Fruit fly (Drosophila melanogaster) whole organism, wandering third instar larva: ENCODE results near the gene CG17816.

ENCODE experiments used
- Abd-B ChIP-seq: fragments of >200 bp; optimal IDR thresholded peaks from 2 replicates; lab custom pipeline; 2017; ENCODE audit warnings: missing biosample characterization, missing genetic modification characterization
- CG32264 ChIP-seq: fragments of 200-800 bp; sonication (Bioruptor generic); optimal IDR thresholded peaks from 2 replicates; lab custom pipeline; 2016; ENCODE audit warnings: missing biosample characterization, missing genetic modification characterization
- CG9705 ChIP-seq: fragments of 200-800 bp; sonication (Bioruptor generic); optimal IDR thresholded peaks from 2 replicates; lab custom pipeline; 2018; ENCODE audit warnings: missing biosample characterization, mild to moderate bottlenecking, missing genetic modification characterization
- CrebA ChIP-seq: fragments of 200-800 bp; sonication (Bioruptor generic); optimal IDR thresholded peaks from 2 replicates; lab custom pipeline; 2016; ENCODE audit warnings: missing biosample characterization, mild to moderate bottlenecking, missing genetic modification characterization, borderline replicate concordance
- Dfd ChIP-seq: fragments of >200 bp; optimal IDR thresholded peaks from 2 replicates; lab custom pipeline; 2017; ENCODE audit warnings: missing biosample characterization, missing genetic modification characterization
- Dif ChIP-seq: fragments of 200-275, 200-300 bp; sonication (Bioruptor generic); optimal IDR thresholded peaks from 2 replicates; lab custom pipeline; 2018; ENCODE audit warnings: missing biosample characterization, missing genetic modification characterization; ENCODE audit not compliant: partially characterized antibody
- GATAd ChIP-seq: sonication (Bioruptor generic); optimal IDR thresholded peaks from 2 replicates; lab custom pipeline; 2016; ENCODE audit warnings: missing biosample characterization, missing genetic modification characterization
- HLH106 ChIP-seq: fragments of 200-800 bp; optimal IDR thresholded peaks from 3 replicates; lab custom pipeline; 2019; ENCODE audit warnings: missing biosample characterization, mild to moderate bottlenecking, missing genetic modification characterization, moderate library complexity
- Hnf4 ChIP-seq: fragments of 200-800 bp; sonication (Bioruptor generic); optimal IDR thresholded peaks from 2 replicates; lab custom pipeline; 2016; ENCODE audit warnings: missing biosample characterization, mild to moderate bottlenecking, missing genetic modification characterization
- Hr78 ChIP-seq: fragments of >200 bp; optimal IDR thresholded peaks from 2 replicates; lab custom pipeline; 2017; ENCODE audit warnings: missing biosample characterization, missing genetic modification characterization
- Hr83 ChIP-seq: fragments of 200-300 bp; sonication (Bioruptor generic); optimal IDR thresholded peaks from 2 replicates; lab custom pipeline; 2016; ENCODE audit warnings: missing biosample characterization, mild to moderate bottlenecking, missing genetic modification characterization, moderate library complexity; ENCODE audit not compliant: poor library complexity, severe bottlenecking
- Jra ChIP-seq: sonication (Bioruptor generic); optimal IDR thresholded peaks from 2 replicates; lab custom pipeline; 2016; ENCODE audit warnings: missing biosample characterization, missing genetic modification characterization
- Mio ChIP-seq: sonication (Bioruptor generic); optimal IDR thresholded peaks from 2 replicates; lab custom pipeline; 2016; ENCODE audit warnings: missing biosample characterization, missing genetic modification characterization
- Myc ChIP-seq: fragments of >200 bp; optimal IDR thresholded peaks from 2 replicates; lab custom pipeline; 2017
- N ChIP-seq: fragments of >200 bp; optimal IDR thresholded peaks from 2 replicates; lab custom pipeline; 2018; ENCODE audit warnings: missing biosample characterization, missing external identifiers, missing genetic modification characterization
- OdsH ChIP-seq: fragments of 200-800 bp; sonication (Bioruptor generic); optimal IDR thresholded peaks from 2 replicates; lab custom pipeline; 2016; ENCODE audit warnings: missing biosample characterization, mild to moderate bottlenecking, missing genetic modification characterization
- Rel ChIP-seq, 2 experiments: fragments of 200-800 bp; sonication (Bioruptor generic) in 1 of 2; optimal IDR thresholded peaks; 2 replicates in 1 of 2; 3 replicates in 1 of 2; lab custom pipeline; 2016 to 2019; ENCODE audit warnings: mild to moderate bottlenecking in 2 of 2, missing biosample characterization in 2 of 2, missing genetic modification characterization in 2 of 2, moderate library complexity in 1 of 2
- Sp1 ChIP-seq: fragments of 200-800 bp; sonication (Bioruptor generic); optimal IDR thresholded peaks from 3 replicates; lab custom pipeline; 2019; ENCODE audit warnings: missing biosample characterization, mild to moderate bottlenecking, missing genetic modification characterization, moderate library complexity
- Vsx2 ChIP-seq: fragments of 200-300, 225-300 bp; sonication (Bioruptor generic); optimal IDR thresholded peaks from 2 replicates; lab custom pipeline; 2018; ENCODE audit warnings: missing biosample characterization, missing genetic modification characterization; ENCODE audit not compliant: partially characterized antibody
- br ChIP-seq: fragments of 200-800 bp; sonication (Bioruptor generic); optimal IDR thresholded peaks from 2 replicates; lab custom pipeline; 2016; ENCODE audit warnings: missing biosample characterization, missing genetic modification characterization
- brk ChIP-seq: fragments of 200-800 bp; sonication (Bioruptor generic); optimal IDR thresholded peaks from 2 replicates; lab custom pipeline; 2016; ENCODE audit warnings: missing biosample characterization, mild to moderate bottlenecking, missing genetic modification characterization
- dl ChIP-seq, 2 experiments: fragments of 175-275, 200-275 bp in 1 of 2; fragments of 200-275 bp in 1 of 2; sonication (Bioruptor generic); optimal IDR thresholded peaks; lab custom pipeline; 2018; ENCODE audit warnings: mild to moderate bottlenecking in 2 of 2, missing biosample characterization in 2 of 2, missing genetic modification characterization in 2 of 2, moderate library complexity in 2 of 2; ENCODE audit not compliant: partially characterized antibody in 2 of 2, insufficient read depth in 1 of 2
- dmrt93B ChIP-seq: fragments of 200-800 bp; sonication (Bioruptor generic); optimal IDR thresholded peaks from 2 replicates; lab custom pipeline; 2018; ENCODE audit warnings: missing biosample characterization, mild to moderate bottlenecking, missing genetic modification characterization
- dsf ChIP-seq: sonication (Bioruptor generic); optimal IDR thresholded peaks from 2 replicates; lab custom pipeline; 2016; ENCODE audit warnings: missing biosample characterization, missing genetic modification characterization, borderline replicate concordance
- ey ChIP-seq: fragments of 200-800 bp; sonication (Bioruptor generic); optimal IDR thresholded peaks from 2 replicates; lab custom pipeline; 2016; ENCODE audit warnings: missing biosample characterization, missing genetic modification characterization
- foxo ChIP-seq, 2 experiments: fragments of 200-800 bp; sonication (Bioruptor generic); optimal IDR thresholded peaks; 2 replicates in 1 of 2; 3 replicates in 1 of 2; lab custom pipeline; 2016 to 2017; ENCODE audit warnings: missing biosample characterization in 2 of 2, missing genetic modification characterization in 2 of 2
- fru ChIP-seq: fragments of 200-800 bp; sonication (Bioruptor generic); optimal IDR thresholded peaks from 3 replicates; lab custom pipeline; 2016; ENCODE audit warnings: missing biosample characterization, mild to moderate bottlenecking, missing genetic modification characterization
- h ChIP-seq: fragments of 200-800 bp; sonication (Bioruptor generic); optimal IDR thresholded peaks from 3 replicates; lab custom pipeline; 2016; ENCODE audit warnings: missing biosample characterization, mild to moderate bottlenecking, missing genetic modification characterization
- jim ChIP-seq: fragments of 175-275, 200-325 bp; sonication (Bioruptor generic); optimal IDR thresholded peaks from 2 replicates; lab custom pipeline; 2016; ENCODE audit warnings: missing biosample characterization, mild to moderate bottlenecking, missing genetic modification characterization
- lola ChIP-seq: fragments of >200 bp; optimal IDR thresholded peaks from 2 replicates; lab custom pipeline; 2017; ENCODE audit warnings: missing biosample characterization, missing genetic modification characterization
- pan ChIP-seq: fragments of >200 bp; optimal IDR thresholded peaks from 2 replicates; lab custom pipeline; 2017
- psq ChIP-seq: fragments of 200-800 bp; sonication (Bioruptor generic); optimal IDR thresholded peaks from 3 replicates; lab custom pipeline; 2017; ENCODE audit warnings: missing biosample characterization, mild to moderate bottlenecking, missing genetic modification characterization, moderate library complexity
- rgr ChIP-seq: fragments of 200-800 bp; sonication (Bioruptor generic); optimal IDR thresholded peaks from 3 replicates; lab custom pipeline; 2016; ENCODE audit warnings: missing biosample characterization, mild to moderate bottlenecking, missing genetic modification characterization
- sage ChIP-seq: fragments of 200-800 bp; sonication (Bioruptor generic); optimal IDR thresholded peaks from 2 replicates; lab custom pipeline; 2016; ENCODE audit warnings: missing biosample characterization, mild to moderate bottlenecking, missing genetic modification characterization
- sv ChIP-seq: fragments of 200-800 bp; sonication (Bioruptor generic); optimal IDR thresholded peaks from 3 replicates; lab custom pipeline; 2016; ENCODE audit warnings: missing biosample characterization, missing genetic modification characterization
- tai ChIP-seq: sonication (Bioruptor generic); optimal IDR thresholded peaks from 2 replicates; lab custom pipeline; 2016; ENCODE audit warnings: missing biosample characterization, missing genetic modification characterization
- usp ChIP-seq: fragments of >200 bp; optimal IDR thresholded peaks from 2 replicates; lab custom pipeline; 2017; ENCODE audit warnings: missing biosample characterization, missing genetic modification characterization
- woc ChIP-seq: sonication (Bioruptor generic); optimal IDR thresholded peaks from 2 replicates; lab custom pipeline; 2016; ENCODE audit warnings: missing biosample characterization, mild to moderate bottlenecking, missing genetic modification characterization

Gene CG17816

DNA sequence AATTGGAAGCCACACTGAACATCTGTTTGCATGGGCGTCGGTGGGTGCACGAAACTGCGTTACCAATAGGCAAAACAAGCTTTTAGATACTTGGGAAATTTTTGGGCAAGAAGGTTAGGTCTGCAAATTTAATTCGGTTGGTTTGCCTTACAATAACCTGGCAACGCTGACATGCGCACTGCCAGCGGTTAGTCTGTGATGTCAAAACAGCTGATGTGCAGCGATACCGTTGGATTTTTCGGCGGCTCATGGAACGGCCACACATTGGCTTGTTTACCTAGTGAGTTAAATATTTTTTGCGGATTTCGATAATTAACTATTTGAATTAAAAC, 292 bp upstream of the CG17816 start, which contains the start of gene ArgRS-m:
TSS of gene ArgRS-m (plus strand) at position 187 of the 332 bp plus-strand sequence.
- TF ChIP-seq lola (GFP tag; lab: Kevin White, UChicago), result no peak
- TF ChIP-seq Mio (GFP tag; lab: Kevin White, UChicago), result peak; percentile 12
- TF ChIP-seq Rel (GFP tag; optimal IDR thresholded peaks at IDR 0.05; lab: Kevin White, UChicago), result no peak
- no peak for TF ChIP-seq Rel (tag; optimal IDR thresholded peaks at IDR 0.05; lab: Kevin White, UChicago)
- no peak for TF ChIP-seq N (GFP tag; lab: Kevin White, UChicago)
- peak; percentile 76 for TF ChIP-seq Jra (GFP tag; lab: Kevin White, UChicago)
- no peak for TF ChIP-seq dl (GFP tag; optimal IDR thresholded peaks at IDR 0.05; lab: Kevin White, UChicago; ENCODE audit: insufficient read depth in 1 of 2, partially characterized antibody in 2 of 2)
- TF ChIP-seq rgr (GFP tag; lab: Kevin White, UChicago), result peak; percentile 78
- TF ChIP-seq woc (GFP tag; lab: Kevin White, UChicago), result peak; percentile 14
- peak; percentile 55 for TF ChIP-seq HLH106 (tag; lab: Kevin White, UChicago)
- peak; percentile 70 for TF ChIP-seq psq (GFP tag; lab: Kevin White, UChicago)
- TF ChIP-seq dsf (GFP tag; lab: Kevin White, UChicago), result peak; percentile 0
- peak; percentile 79 for TF ChIP-seq ey (GFP tag; lab: Kevin White, UChicago)
- TF ChIP-seq fru (GFP tag; lab: Kevin White, UChicago), result peak; percentile 66
- peak; percentile 34 for TF ChIP-seq GATAd
- peak; percentile 49 for TF ChIP-seq Hr83 (GFP tag; lab: Kevin White, UChicago)
- TF ChIP-seq br, result peak; percentile 54
- TF ChIP-seq CG9705, result peak; percentile 13
- TF ChIP-seq Dfd (GFP tag; lab: Kevin White, UChicago), result no peak
- no peak for TF ChIP-seq dmrt93B (GFP tag; lab: Kevin White, UChicago)
- TF ChIP-seq Abd-B, result no peak
- peak; percentile 52 for TF ChIP-seq Hnf4 (GFP tag; lab: Kevin White, UChicago)
- no peak for TF ChIP-seq Vsx2 (GFP tag; lab: Kevin White, UChicago)
- TF ChIP-seq pan (lab: Kevin White, UChicago), result no peak
- no peak for TF ChIP-seq Hr78
- TF ChIP-seq Dif (GFP tag; lab: Kevin White, UChicago), result no peak
- TF ChIP-seq Sp1, result peak; percentile 49
- TF ChIP-seq jim, result no peak
- peak; percentile 54 for TF ChIP-seq brk (GFP tag; lab: Kevin White, UChicago)
- TF ChIP-seq CG32264 (GFP tag; lab: Kevin White, UChicago), result peak; percentile 31
- TF ChIP-seq sv (GFP tag; lab: Kevin White, UChicago), result peak; percentile 24
- TF ChIP-seq usp (GFP tag; lab: Kevin White, UChicago), result no peak
- TF ChIP-seq Myc (lab: Kevin White, UChicago), result no peak
- peak; percentile 61 for TF ChIP-seq h
- TF ChIP-seq OdsH (GFP tag; lab: Kevin White, UChicago), result peak; percentile 70
- peak in 1 of 2 experiments; percentile 75 for TF ChIP-seq foxo (GFP tag; optimal IDR thresholded peaks at IDR 0.05; lab: Kevin White, UChicago)
- TF ChIP-seq CrebA (GFP tag; lab: Kevin White, UChicago), result no peak
- TF ChIP-seq tai (GFP tag; lab: Kevin White, UChicago), result peak; percentile 90
- TF ChIP-seq sage (GFP tag; lab: Kevin White, UChicago), result no peak

DNA sequence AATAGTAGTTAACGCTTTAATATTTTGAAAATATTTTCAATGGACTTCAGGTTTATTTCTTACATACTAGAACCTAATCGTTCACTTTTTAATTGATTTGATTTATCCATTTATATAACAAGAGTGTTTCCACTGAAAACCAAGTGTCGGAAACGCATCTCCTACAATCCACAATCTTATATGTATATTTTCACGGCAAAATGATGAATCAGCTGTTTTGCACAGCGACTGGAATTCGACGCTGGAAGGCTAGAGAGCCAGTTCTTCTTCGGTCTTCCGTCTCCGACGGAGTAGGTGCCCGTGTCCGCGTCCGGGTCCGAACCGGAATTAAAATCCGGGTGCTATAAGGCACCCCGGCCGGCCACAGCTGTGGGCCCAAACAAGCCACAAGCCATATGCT, 2.1 kb downstream of the CG17816 start:
- no peak for TF ChIP-seq Dif (GFP tag; lab: Kevin White, UChicago)
- no peak for TF ChIP-seq HLH106 (tag; lab: Kevin White, UChicago)
- no peak for TF ChIP-seq OdsH (GFP tag; lab: Kevin White, UChicago)
- TF ChIP-seq ey (GFP tag; lab: Kevin White, UChicago), result no peak
- TF ChIP-seq psq (GFP tag; lab: Kevin White, UChicago), result no peak
- TF ChIP-seq tai (GFP tag; lab: Kevin White, UChicago), result no peak
- no peak for TF ChIP-seq Rel (GFP tag; optimal IDR thresholded peaks at IDR 0.05; lab: Kevin White, UChicago)
- no peak for TF ChIP-seq Rel (tag; optimal IDR thresholded peaks at IDR 0.05; lab: Kevin White, UChicago)
- TF ChIP-seq GATAd, result no peak
- no peak for TF ChIP-seq sage (GFP tag; lab: Kevin White, UChicago)
